Worm (Caenorhabditis elegans): Measurements from ENCODE around the gene C52B9.8.
A peak's percentile ranks its signal among the peaks of the same experiment; 100 is the strongest.

Gene C52B9.8

DNA sequence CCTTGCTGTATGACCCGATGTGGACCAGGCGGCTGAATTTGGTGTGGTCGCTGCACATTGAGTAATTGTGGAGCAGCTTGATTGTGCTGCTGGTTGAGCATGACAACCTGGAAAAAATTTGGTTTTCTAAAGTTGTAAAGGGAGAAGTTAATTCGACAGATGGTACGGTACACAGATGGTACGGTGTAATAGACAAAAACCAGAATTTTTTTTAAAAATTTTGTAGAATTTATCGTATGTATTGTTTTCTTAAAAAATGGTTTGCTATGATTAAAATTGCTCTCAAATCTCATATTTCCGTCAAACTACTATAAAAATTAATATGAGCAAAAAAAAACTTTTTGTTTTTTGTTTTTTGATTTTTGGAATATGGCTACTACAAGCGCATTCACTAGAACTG, 4.7 kb downstream of the C52B9.8 start, which contains the start of gene pqn-15:
pqn-15 (minus strand) TSS at position 101 of the 400 bp plus-strand sequence.
- TF ChIP-seq zfh-2 (GFP tag; conservative IDR thresholded peaks at IDR 0.05), result no peak
- TF ChIP-seq hmg-20 (GFP tag; IDR thresholded peaks at IDR 0.05), result no peak
- TF ChIP-seq zim-3 (tag; optimal IDR thresholded peaks at IDR 0.05), result no peak
- no peak for TF ChIP-seq unc-62 (GFP tag; optimal IDR thresholded peaks at IDR 0.05)

DNA sequence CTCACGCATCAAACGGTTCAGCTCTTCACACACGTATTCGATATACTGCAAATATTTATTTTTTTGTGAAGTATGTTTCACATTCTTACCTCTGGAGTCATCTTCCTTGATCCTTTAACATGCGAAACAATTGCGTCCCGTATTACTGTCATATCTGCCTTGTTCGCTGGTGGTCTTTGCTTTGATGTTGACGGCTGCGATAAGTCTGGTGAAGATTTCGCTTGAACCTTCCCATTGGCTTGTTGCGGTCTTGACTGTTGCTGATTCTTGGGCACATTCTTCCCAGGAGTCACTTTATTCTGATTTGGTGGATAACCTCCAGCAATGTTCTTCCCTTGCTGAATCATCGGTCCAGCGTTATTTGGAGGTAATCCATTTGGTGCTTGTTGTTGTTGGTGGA, 8.4 kb downstream of the C52B9.8 start:
- TF ChIP-seq madf-6 (GFP tag; IDR thresholded peaks at IDR 0.05) (no peak), ztf-25 (GFP tag; IDR thresholded peaks at IDR 0.05) (no peak), dox-1 (GFP tag; IDR thresholded peaks at IDR 0.05) (no peak), F33H1.4 (GFP tag; IDR thresholded peaks at IDR 0.05) (no peak), Y79H2A.3 (GFP tag; conservative IDR thresholded peaks at IDR 0.05) (no peak), attf-6 (GFP tag; IDR thresholded peaks at IDR 0.05) (no peak), ztf-6 (GFP tag; IDR thresholded peaks at IDR 0.05) (no peak), xnd-1 (tag; optimal IDR thresholded peaks at IDR 0.05) (no peak), lin-40 (tag; optimal IDR thresholded peaks at IDR 0.05) (no peak), sea-2 (GFP tag; IDR thresholded peaks at IDR 0.05) (no peak), ceh-58 (GFP tag; IDR thresholded peaks at IDR 0.05) (no peak)

ce11 chrX:4297452-4297851, 14.1 kb downstream of the C52B9.8 start, which contains the start of gene paf-2:
TSS of gene paf-2 (minus strand) at chrX:4297741.
- no peak for TF ChIP-seq F52B5.7 (tag; optimal IDR thresholded peaks at IDR 0.05)
- peak; percentile 40 for TF ChIP-seq ceh-27 (GFP tag; optimal IDR thresholded peaks at IDR 0.05)

DNA sequence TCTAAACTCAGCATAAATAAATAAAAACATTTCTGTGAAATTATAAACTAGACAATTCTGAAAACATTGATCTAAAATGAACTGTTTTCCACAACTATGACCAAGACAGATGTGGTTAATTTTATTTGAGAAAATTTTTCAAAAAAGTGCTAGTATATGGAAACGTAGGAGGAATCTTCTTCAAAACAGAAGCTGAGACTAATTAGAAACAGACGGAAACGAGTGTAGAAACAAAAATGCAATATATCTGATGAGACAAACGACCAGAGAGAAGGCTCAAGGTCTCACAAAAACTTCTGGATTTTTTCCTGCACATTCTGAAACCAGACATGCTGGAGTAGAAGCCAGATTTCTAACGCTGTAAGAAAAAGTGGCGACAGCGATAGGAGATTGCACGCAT, 15.7 kb downstream of the C52B9.8 start:
- TF ChIP-seq aptf-3 (GFP tag; IDR thresholded peaks at IDR 0.05), result no peak
- TF ChIP-seq hrde-1 (tag; optimal IDR thresholded peaks at IDR 0.05; ENCODE audit: borderline replicate concordance), result no peak
- no peak for TF ChIP-seq lin-26 (GFP tag; IDR thresholded peaks at IDR 0.05)
- no peak for TF ChIP-seq madf-10 (tag; optimal IDR thresholded peaks at IDR 0.05)
- no peak for TF ChIP-seq rcor-1 (GFP tag; IDR thresholded peaks at IDR 0.05)
- no peak for TF ChIP-seq snpc-1.1 (tag; optimal IDR thresholded peaks at IDR 0.05; ENCODE audit: insufficient read depth)
- TF ChIP-seq ceh-40 (GFP tag; IDR thresholded peaks at IDR 0.05), result no peak
- no peak for TF ChIP-seq Y95B8A.8 (GFP tag; IDR thresholded peaks at IDR 0.05)
- TF ChIP-seq unc-130 (GFP tag; optimal IDR thresholded peaks at IDR 0.05), result no peak
- TF ChIP-seq Y56A3A.18 (GFP tag; IDR thresholded peaks at IDR 0.05), result no peak
- no peak for TF ChIP-seq cebp-1 (GFP tag; IDR thresholded peaks at IDR 0.05)
- TF ChIP-seq cebp-1 (tag; optimal IDR thresholded peaks at IDR 0.05), result no peak

- TF ChIP-seq ama-1 (optimal IDR thresholded peaks at IDR 0.05) (no peak), ama-1 (GFP tag; optimal IDR thresholded peaks at IDR 0.05) (no peak), pha-4 (tag; optimal IDR thresholded peaks at IDR 0.05) (no peak), K11D2.4 (GFP tag; IDR thresholded peaks at IDR 0.05) (no peak), dox-1 (GFP tag; IDR thresholded peaks at IDR 0.05) (no peak), ztf-6 (GFP tag; IDR thresholded peaks at IDR 0.05) (no peak), tlf-1 (GFP tag; optimal IDR thresholded peaks at IDR 0.05) (no peak), nhr-80 (tag; optimal IDR thresholded peaks at IDR 0.05) (peak; percentile 26), him-1 (tag; optimal IDR thresholded peaks at IDR 0.05) (no peak), Y67H2A.10 (GFP tag; conservative IDR thresholded peaks at IDR 0.05) (no peak), xnd-1 (tag; optimal IDR thresholded peaks at IDR 0.05) (no peak), nhr-120 (GFP tag; IDR thresholded peaks at IDR 0.05) (no peak), madf-3 (GFP tag; IDR thresholded peaks at IDR 0.05) (no peak), mcd-1 (GFP tag; IDR thresholded peaks at IDR 0.05) (no peak), egrh-3 (GFP tag; IDR thresholded peaks at IDR 0.05) (peak; percentile 31; the same call in 1 of the 2 replicates), cebp-1 (GFP tag; IDR thresholded peaks at IDR 0.05) (peak; percentile 38; the same call in 1 of the 2 replicates), cebp-1 (tag; optimal IDR thresholded peaks at IDR 0.05) (peak; percentile 84)
These were observed 16.6 kb downstream of the C52B9.8 start for ce11 chrX:4294957-4295356.
